Worm (Caenorhabditis elegans) whole organism, L1 larva: ENCODE results near the gene cutl-22.

ENCODE experiments used
- ceh-8 ChIP-seq: fragments of 200-800 bp; sonication (Bioruptor generic); optimal IDR thresholded peaks from 2 replicates; lab custom pipeline; 2018; ENCODE audit warnings: mild to moderate bottlenecking, missing genetic modification characterization, moderate library complexity, missing compliant biosample characterization
- ceh-88 ChIP-seq: fragments of 200-800 bp; sonication (Bioruptor generic); IDR thresholded peaks from 2 replicates; pipeline ENCODE4 v1.3.6; 2022; ENCODE audit warnings: missing genetic modification characterization, missing compliant biosample characterization
- ceh-90 ChIP-seq: sonication (generic microtip); optimal IDR thresholded peaks from 2 replicates; lab custom pipeline; 2016; ENCODE audit warnings: missing genetic modification characterization, missing compliant biosample characterization
- dpl-1 ChIP-seq, 3 experiments: fragments of 150-350 bp in 2 of 3; sonication (generic microtip) in 1 of 3; optimal IDR thresholded peaks; 2 replicates each; lab custom pipeline; 2014 to 2017; ENCODE audit warnings: missing biosample characterization in 3 of 3, missing genetic modification characterization in 3 of 3, missing genetic modification reagents in 3 of 3
- lin-13 ChIP-seq: fragments of 150-350 bp; optimal IDR thresholded peaks from 2 replicates; lab custom pipeline; 2014; ENCODE audit warnings: missing biosample characterization, missing genetic modification reagents, missing genetic modification characterization
- lin-39 ChIP-seq: fragments of 150-350 bp; optimal IDR thresholded peaks from 2 replicates; lab custom pipeline; 2014; ENCODE audit warnings: missing biosample characterization, missing genetic modification reagents, missing genetic modification characterization
- mep-1 ChIP-seq: fragments of 150-350 bp; optimal IDR thresholded peaks from 2 replicates; lab custom pipeline; 2014; ENCODE audit warnings: missing biosample characterization, missing genetic modification characterization
- nhr-11 ChIP-seq: fragments of 150-350 bp; optimal IDR thresholded peaks from 2 replicates; lab custom pipeline; 2014; ENCODE audit warnings: missing biosample characterization, missing genetic modification characterization
- nhr-28 ChIP-seq: fragments of 150-350 bp; optimal IDR thresholded peaks from 2 replicates; lab custom pipeline; 2014; ENCODE audit warnings: missing biosample characterization, missing genetic modification characterization
- nhr-47 ChIP-seq: sonication (generic microtip); optimal IDR thresholded peaks from 2 replicates; lab custom pipeline; 2016; ENCODE audit warnings: mild to moderate bottlenecking, missing genetic modification characterization, moderate library complexity, missing compliant biosample characterization
- snpc-4 ChIP-seq: fragments of 150-350 bp; optimal IDR thresholded peaks from 2 replicates; lab custom pipeline; 2014; ENCODE audit warnings: missing biosample characterization, missing genetic modification characterization
- unc-62 ChIP-seq: fragments of 150-350 bp; optimal IDR thresholded peaks from 2 replicates; lab custom pipeline; 2014; ENCODE audit warnings: missing biosample characterization, missing genetic modification reagents, missing genetic modification characterization
- ztf-4 ChIP-seq: fragments of 150-350 bp; optimal IDR thresholded peaks from 2 replicates; lab custom pipeline; 2014; ENCODE audit warnings: missing biosample characterization, missing genetic modification characterization

ce11 chrV:1155914-1156313, 14.4 kb downstream of the cutl-22 start, which contains the start of gene cmd-1:
- TF ChIP-seq mep-1 (tag; lab: Kevin White, UChicago) (peak; percentile 2), ceh-90 (tag; lab: Kevin White, UChicago) (no peak), ztf-4 (tag; lab: Kevin White, UChicago) (peak; percentile 21), ceh-88 (GFP tag; lab: Robert Waterston, UW) (no peak), lin-39 (no peak), lin-13 (GFP tag; lab: Kevin White, UChicago) (no peak), ceh-8 (GFP tag; lab: Kevin White, UChicago) (no peak), nhr-28 (tag; lab: Kevin White, UChicago) (no peak), nhr-47 (tag; lab: Kevin White, UChicago) (no peak), snpc-4 (tag; lab: Kevin White, UChicago) (no peak), dpl-1 (GFP tag; optimal IDR thresholded peaks at IDR 0.05; lab: Kevin White, UChicago) (no peak), nhr-11 (tag; lab: Kevin White, UChicago) (no peak), unc-62 (no peak)
